Worm (Caenorhabditis elegans) whole organism, young adult: ENCODE measurements around the gene M163.21.
A peak's percentile ranks its signal among the peaks of the same experiment; 100 is the strongest.

Source experiments
- D2030.7 ChIP-seq: fragments of 200-800 bp; sonication (Bioruptor generic); IDR thresholded peaks from 2 replicates; pipeline ENCODE4 v1.3.6; 2022; ENCODE audit warnings: missing genetic modification reagents, missing genetic modification characterization, missing compliant biosample characterization
- F57A8.1 ChIP-seq: fragments of 200-800 bp; sonication (Bioruptor generic); optimal IDR thresholded peaks from 2 replicates; lab custom pipeline; 2018; ENCODE audit warnings: mild to moderate bottlenecking, missing genetic modification characterization, moderate library complexity, missing compliant biosample characterization
- Y95B8A.8 ChIP-seq: fragments of 200-800 bp; sonication (Bioruptor generic); IDR thresholded peaks from 2 replicates; pipeline ENCODE4 v1.3.6; 2022; ENCODE audit warnings: missing genetic modification reagents, missing genetic modification characterization, missing compliant biosample characterization
- aptf-3 ChIP-seq: fragments of 200-800 bp; sonication (Bioruptor generic); IDR thresholded peaks from 2 replicates; pipeline ENCODE4 v1.3.6; 2022; ENCODE audit warnings: missing genetic modification characterization, missing compliant biosample characterization
- lin-35 ChIP-seq, 3 experiments: fragments of 150-350 bp in 2 of 3; sonication (generic microtip) in 1 of 3; optimal IDR thresholded peaks; 2 replicates each; lab custom pipeline; 2014 to 2018; ENCODE audit warnings: missing biosample characterization in 3 of 3, missing genetic modification characterization in 3 of 3, missing genetic modification reagents in 3 of 3
- lin-40 ChIP-seq: sonication (generic microtip); optimal IDR thresholded peaks from 2 replicates; lab custom pipeline; 2016; ENCODE audit warnings: missing genetic modification characterization, mild to moderate bottlenecking, missing compliant biosample characterization, missing genotype, missing genetic modification reagents
- nfya-1 ChIP-seq: sonication (generic microtip); optimal IDR thresholded peaks from 2 replicates; lab custom pipeline; 2017; ENCODE audit warnings: antibody characterized with exemption, missing compliant biosample characterization, missing genetic modification characterization, borderline replicate concordance; ENCODE audit not compliant: insufficient read depth
- snpc-3.4 ChIP-seq: sonication (generic microtip); optimal IDR thresholded peaks from 2 replicates; lab custom pipeline; 2017; ENCODE audit warnings: missing genetic modification characterization, mild to moderate bottlenecking, missing compliant biosample characterization, antibody characterized with exemption, moderate library complexity, missing genotype, missing genetic modification reagents
- unc-130 ChIP-seq: sonication (generic microtip); optimal IDR thresholded peaks from 2 replicates; lab custom pipeline; 2016; ENCODE audit warnings: missing genetic modification reagents, missing genetic modification characterization, missing compliant biosample characterization
- ztf-6 ChIP-seq: fragments of 200-800 bp; sonication (Bioruptor generic); IDR thresholded peaks from 2 replicates; pipeline ENCODE4 v1.3.6; 2022; ENCODE audit warnings: missing genetic modification reagents, missing genetic modification characterization, missing compliant biosample characterization

ce11 chrX:14489945-14490344 is 23.3 kb downstream of the M163.21 start, which contains the start of gene his-24:
- no peak for TF ChIP-seq F57A8.1 (GFP tag; lab: Kevin White, UChicago)
- no peak for TF ChIP-seq aptf-3
- peak; percentile 78 for TF ChIP-seq lin-40
- no peak for TF ChIP-seq lin-35 (GFP tag; optimal IDR thresholded peaks at IDR 0.05; lab: Kevin White, UChicago)
- no peak for TF ChIP-seq unc-130
- TF ChIP-seq D2030.7 (GFP tag; lab: Robert Waterston, UW): no peak
- TF ChIP-seq Y95B8A.8 (GFP tag; lab: Robert Waterston, UW): no peak
- TF ChIP-seq snpc-3.4 (tag; lab: Kevin White, UChicago): no peak
- TF ChIP-seq nfya-1 (tag; lab: Kevin White, UChicago): no peak
- TF ChIP-seq ztf-6 (GFP tag; lab: Robert Waterston, UW): 0 out of 2 replicates have a peak, but pooled peaks have one; percentile 43
